Worm (Caenorhabditis elegans) whole organism, L4 larva: ENCODE results near the gene txbp-3.

ENCODE experiments used
- F10B5.3 ChIP-seq: sonication (generic microtip); optimal IDR thresholded peaks from 2 replicates; lab custom pipeline; 2016; ENCODE audit warnings: mild to moderate bottlenecking, missing genetic modification characterization, missing compliant biosample characterization
- F37D6.2 ChIP-seq: sonication (generic microtip); optimal IDR thresholded peaks from 2 replicates; lab custom pipeline; 2016; ENCODE audit warnings: mild to moderate bottlenecking, missing genetic modification characterization, missing compliant biosample characterization
- F49E8.2 ChIP-seq: sonication (generic microtip); optimal IDR thresholded peaks from 2 replicates; lab custom pipeline; 2016; ENCODE audit warnings: missing compliant biosample characterization, mild to moderate bottlenecking, missing genetic modification characterization, borderline replicate concordance
- T20F7.1 ChIP-seq: fragments of 200-800 bp; sonication (Bioruptor generic); optimal IDR thresholded peaks from 2 replicates; lab custom pipeline; 2018; ENCODE audit warnings: mild to moderate bottlenecking, missing genetic modification characterization, missing compliant biosample characterization
- ZK546.5 ChIP-seq, 2 experiments: sonication (generic microtip); optimal IDR thresholded peaks; 2 replicates each; lab custom pipeline; 2017; ENCODE audit warnings: missing biosample characterization in 2 of 2, missing genetic modification characterization in 2 of 2
- aha-1 ChIP-seq: fragments of 150-350 bp; peaks from one replicate; lab custom pipeline; 2014; ENCODE audit warnings: missing biosample characterization, missing genetic modification characterization
- ama-1 ChIP-seq: fragments of 150-350 bp; optimal IDR thresholded peaks from 2 replicates; lab custom pipeline; 2014; ENCODE audit warnings: inconsistent platforms, mixed read lengths
- attf-4 ChIP-seq: sonication (generic microtip); optimal IDR thresholded peaks from 3 replicates; lab custom pipeline; 2017; ENCODE audit warnings: missing biosample characterization, missing genetic modification characterization
- ces-1 ChIP-seq: fragments of 150-350 bp; sonication (generic microtip); optimal IDR thresholded peaks from 4 replicates; lab custom pipeline; 2014; ENCODE audit warnings: missing biosample characterization, missing genetic modification reagents, missing genetic modification characterization
- daf-12 ChIP-seq: fragments of 150-350 bp; optimal IDR thresholded peaks from 2 replicates; lab custom pipeline; 2014; ENCODE audit warnings: missing biosample characterization, missing genetic modification reagents, missing genetic modification characterization
- daf-16 ChIP-seq, 3 experiments: sonication (generic microtip); optimal IDR thresholded peaks; 2 replicates each; lab custom pipeline; 2016 to 2017; ENCODE audit warnings: missing genetic modification characterization in 3 of 3, missing genetic modification reagents in 3 of 3, mild to moderate bottlenecking in 2 of 3, missing compliant biosample characterization in 2 of 3, missing biosample characterization in 1 of 3, moderate library complexity in 1 of 3
- daf-19 ChIP-seq: fragments of 200-800 bp; sonication (Bioruptor generic); conservative IDR thresholded peaks from 2 replicates; pipeline ENCODE4 v1.3.6; 2022; ENCODE audit warnings: missing genetic modification characterization, missing compliant biosample characterization
- dmd-6 ChIP-seq: fragments of 200-800 bp; sonication (Bioruptor generic); IDR thresholded peaks from 2 replicates; pipeline ENCODE4 v1.3.6; 2022; ENCODE audit warnings: missing genetic modification reagents, missing genetic modification characterization, missing compliant biosample characterization
- dmd-9 ChIP-seq: fragments of 200-800 bp; sonication (Bioruptor generic); IDR thresholded peaks from 2 replicates; pipeline ENCODE4 v1.3.6; 2022; ENCODE audit warnings: missing genetic modification reagents, missing genetic modification characterization, missing compliant biosample characterization
- dpl-1 ChIP-seq: fragments of 150-350 bp; optimal IDR thresholded peaks from 2 replicates; lab custom pipeline; 2014; ENCODE audit warnings: missing biosample characterization, missing genetic modification reagents, missing genetic modification characterization
- dve-1 ChIP-seq: sonication (generic microtip); optimal IDR thresholded peaks from 2 replicates; lab custom pipeline; 2017; ENCODE audit warnings: antibody characterized with exemption, mild to moderate bottlenecking, missing genetic modification characterization, missing compliant biosample characterization; ENCODE audit not compliant: insufficient read depth
- egl-43 ChIP-seq: fragments of 200-800 bp; sonication (Bioruptor generic); IDR thresholded peaks from 2 replicates; pipeline ENCODE4 v1.3.6; 2022; ENCODE audit warnings: missing genetic modification reagents, missing genetic modification characterization, missing compliant biosample characterization
- fos-1 ChIP-seq: fragments of 150-350 bp; optimal IDR thresholded peaks from 2 replicates; lab custom pipeline; 2014; ENCODE audit warnings: missing biosample characterization, missing genetic modification characterization
- hif-1 ChIP-seq, 2 experiments: sonication (generic microtip); optimal IDR thresholded peaks; 2 replicates each; lab custom pipeline; 2016 to 2017; ENCODE audit warnings: missing compliant biosample characterization in 2 of 2, missing genetic modification characterization in 2 of 2, missing genetic modification reagents in 2 of 2, missing genotype in 2 of 2, mild to moderate bottlenecking in 1 of 2
- hlh-11 ChIP-seq: fragments of 200-800 bp; sonication (Bioruptor generic); optimal IDR thresholded peaks from 2 replicates; lab custom pipeline; 2018; ENCODE audit warnings: mild to moderate bottlenecking, missing genetic modification characterization, missing compliant biosample characterization
- hlh-30 ChIP-seq: sonication (generic microtip); optimal IDR thresholded peaks from 2 replicates; lab custom pipeline; 2017; ENCODE audit warnings: antibody characterized with exemption, mild to moderate bottlenecking, missing genetic modification characterization, missing compliant biosample characterization; ENCODE audit not compliant: insufficient read depth
- lin-1 ChIP-seq: fragments of 200-800 bp; sonication (Bioruptor generic); IDR thresholded peaks from 2 replicates; pipeline ENCODE4 v1.3.6; 2022; ENCODE audit warnings: missing genetic modification reagents, missing genetic modification characterization, missing compliant biosample characterization
- lin-38 ChIP-seq: fragments of 200-800 bp; sonication (Bioruptor generic); IDR thresholded peaks from 2 replicates; pipeline ENCODE4 v1.3.6; 2022; ENCODE audit warnings: missing genetic modification reagents, missing genetic modification characterization, missing compliant biosample characterization
- lsy-2 ChIP-seq, 2 experiments: fragments of 150-350 bp in 1 of 2; sonication (generic microtip) in 1 of 2; optimal IDR thresholded peaks; 2 replicates each; lab custom pipeline; 2014 to 2017; ENCODE audit warnings: missing biosample characterization in 2 of 2, missing genetic modification characterization in 2 of 2
- mdl-1 ChIP-seq, 2 experiments: fragments of 150-350 bp in 1 of 2; sonication (generic microtip) in 1 of 2; optimal IDR thresholded peaks; 2 replicates each; lab custom pipeline; 2014 to 2017; ENCODE audit warnings: missing biosample characterization in 2 of 2, missing genetic modification characterization in 2 of 2
- mes-2 ChIP-seq: sonication (generic microtip); optimal IDR thresholded peaks from 2 replicates; lab custom pipeline; 2016; ENCODE audit warnings: missing genotype, mild to moderate bottlenecking, missing genetic modification characterization, missing compliant biosample characterization; ENCODE audit not compliant: poor library complexity, severe bottlenecking
- mxl-3 ChIP-seq: fragments of 200-800 bp; sonication (Bioruptor generic); optimal IDR thresholded peaks from 2 replicates; lab custom pipeline; 2018; ENCODE audit warnings: mild to moderate bottlenecking, missing genetic modification characterization, missing compliant biosample characterization
- nhr-11 ChIP-seq: fragments of 150-350 bp; optimal IDR thresholded peaks from 2 replicates; lab custom pipeline; 2014; ENCODE audit warnings: missing biosample characterization, missing genetic modification characterization
- nhr-28 ChIP-seq: fragments of 150-350 bp; optimal IDR thresholded peaks from 2 replicates; lab custom pipeline; 2014; ENCODE audit warnings: missing biosample characterization, missing genetic modification characterization
- nhr-42 ChIP-seq: fragments of 200-800 bp; sonication (Bioruptor generic); IDR thresholded peaks from 2 replicates; pipeline ENCODE4 v1.3.6; 2022; ENCODE audit warnings: missing genetic modification characterization, missing compliant biosample characterization
- nhr-77 ChIP-seq: fragments of 150-350 bp; optimal IDR thresholded peaks from 2 replicates; lab custom pipeline; 2014; ENCODE audit warnings: missing biosample characterization, missing genetic modification characterization
- pha-4 ChIP-seq, 2 experiments: fragments of 150-350 bp in 1 of 2; fragments of 200-800 bp in 1 of 2; sonication (Bioruptor generic) in 1 of 2; IDR thresholded peaks in 1 of 2; optimal IDR thresholded peaks in 1 of 2; 2 replicates each; pipeline versions ENCODE4 v1.3.6 to Lab custom; 2014 to 2022; ENCODE audit warnings: missing genetic modification characterization in 2 of 2, missing genetic modification reagents in 2 of 2, missing biosample characterization in 1 of 2, missing compliant biosample characterization in 1 of 2
- pqm-1 ChIP-seq: sonication (generic microtip); optimal IDR thresholded peaks from 2 replicates; lab custom pipeline; 2017; ENCODE audit warnings: missing biosample characterization, missing genetic modification characterization
- rbr-2 ChIP-seq: sonication (generic microtip); optimal IDR thresholded peaks from 2 replicates; lab custom pipeline; 2016; ENCODE audit warnings: missing genotype, missing genetic modification characterization, missing compliant biosample characterization
- snpc-4 ChIP-seq: fragments of 150-350 bp; optimal IDR thresholded peaks from 2 replicates; lab custom pipeline; 2014; ENCODE audit warnings: missing biosample characterization, missing genetic modification characterization
- tra-1 ChIP-seq: fragments of 200-800 bp; sonication (Bioruptor generic); IDR thresholded peaks from 2 replicates; pipeline ENCODE4 v1.3.6; 2022; ENCODE audit warnings: missing genetic modification reagents, missing genetic modification characterization, missing compliant biosample characterization
- unc-130 ChIP-seq: sonication (generic microtip); optimal IDR thresholded peaks from 2 replicates; lab custom pipeline; 2016; ENCODE audit warnings: missing genetic modification reagents, missing genetic modification characterization, missing compliant biosample characterization
- unc-39 ChIP-seq: sonication (generic microtip); optimal IDR thresholded peaks from 2 replicates; lab custom pipeline; 2017; ENCODE audit warnings: missing biosample characterization, missing genetic modification characterization
- unc-62 ChIP-seq, 3 experiments: fragments of 150-350 bp in 1 of 3; sonication (generic microtip); optimal IDR thresholded peaks in 2 of 3; peaks in 1 of 3; 1 replicate in 1 of 3; 2 replicates in 2 of 3; lab custom pipeline; 2014 to 2017; ENCODE audit warnings: missing biosample characterization in 3 of 3, missing genetic modification characterization in 3 of 3, missing genetic modification reagents in 3 of 3, missing genotype in 1 of 3
- zfp-2 ChIP-seq: sonication (generic microtip); optimal IDR thresholded peaks from 2 replicates; lab custom pipeline; 2016; ENCODE audit warnings: mild to moderate bottlenecking, missing genetic modification characterization, missing compliant biosample characterization
- zfp-3 ChIP-seq: fragments of 200-800 bp; sonication (Bioruptor generic); conservative IDR thresholded peaks from 2 replicates; pipeline ENCODE4 v1.3.6; 2022; ENCODE audit warnings: missing genetic modification reagents, missing genetic modification characterization, missing compliant biosample characterization
- zip-11 ChIP-seq: fragments of 200-800 bp; sonication (Bioruptor generic); IDR thresholded peaks from 2 replicates; pipeline ENCODE4 v1.3.6; 2022; ENCODE audit warnings: missing genetic modification characterization, missing compliant biosample characterization
- zip-2 ChIP-seq: fragments of 150-350 bp; optimal IDR thresholded peaks from 2 replicates; lab custom pipeline; 2014; ENCODE audit warnings: missing biosample characterization, missing genetic modification characterization
- ztf-11 ChIP-seq: fragments of 150-350 bp; optimal IDR thresholded peaks from 2 replicates; lab custom pipeline; 2014; ENCODE audit warnings: missing biosample characterization, missing genetic modification characterization

Gene txbp-3

DNA sequence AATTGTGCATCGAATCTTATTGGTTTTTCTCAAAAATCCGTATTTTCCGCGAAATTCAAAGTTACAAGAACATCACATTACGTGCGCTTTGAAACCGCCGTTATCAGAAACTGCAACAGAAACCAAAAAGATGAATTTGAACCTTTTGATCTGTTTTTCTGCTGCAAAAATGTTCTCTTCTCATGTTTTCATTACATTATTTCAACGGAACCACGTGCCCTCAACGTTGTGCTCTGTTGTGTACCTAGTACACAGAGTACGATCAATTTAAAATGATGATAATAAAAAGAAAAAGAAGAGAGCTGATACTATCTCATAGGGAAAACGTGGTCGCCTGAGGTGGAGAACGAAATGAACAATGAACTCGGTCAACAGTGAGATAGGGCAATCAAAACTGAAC lies 30.8 kb upstream of the txbp-3 start (continued):
- TF ChIP-seq zip-2 (tag; lab: Kevin White, UChicago) (no peak), egl-43 (GFP tag; lab: Robert Waterston, UW) (no peak), nhr-42 (GFP tag; lab: Robert Waterston, UW) (no peak), unc-39 (tag; lab: Kevin White, UChicago) (no peak), daf-16 (GFP tag; optimal IDR thresholded peaks at IDR 0.05; lab: Kevin White, UChicago) (peak in 1 of 2 experiments; percentile 79), daf-16 (tag; optimal IDR thresholded peaks at IDR 0.05; lab: Kevin White, UChicago) (peak; percentile 98), dpl-1 (GFP tag; lab: Kevin White, UChicago) (peak; percentile 12), hif-1 (tag; optimal IDR thresholded peaks at IDR 0.05; lab: Kevin White, UChicago) (peak in 1 of 2 experiments; percentile 66), ces-1 (GFP tag; lab: Kevin White, UChicago) (no peak), F49E8.2 (tag; lab: Kevin White, UChicago) (no peak), dmd-9 (no peak), lsy-2 (tag; optimal IDR thresholded peaks at IDR 0.05; lab: Kevin White, UChicago) (peak in 1 of 2 experiments; percentile 75), nhr-11 (tag; lab: Kevin White, UChicago) (peak; percentile 83)

DNA sequence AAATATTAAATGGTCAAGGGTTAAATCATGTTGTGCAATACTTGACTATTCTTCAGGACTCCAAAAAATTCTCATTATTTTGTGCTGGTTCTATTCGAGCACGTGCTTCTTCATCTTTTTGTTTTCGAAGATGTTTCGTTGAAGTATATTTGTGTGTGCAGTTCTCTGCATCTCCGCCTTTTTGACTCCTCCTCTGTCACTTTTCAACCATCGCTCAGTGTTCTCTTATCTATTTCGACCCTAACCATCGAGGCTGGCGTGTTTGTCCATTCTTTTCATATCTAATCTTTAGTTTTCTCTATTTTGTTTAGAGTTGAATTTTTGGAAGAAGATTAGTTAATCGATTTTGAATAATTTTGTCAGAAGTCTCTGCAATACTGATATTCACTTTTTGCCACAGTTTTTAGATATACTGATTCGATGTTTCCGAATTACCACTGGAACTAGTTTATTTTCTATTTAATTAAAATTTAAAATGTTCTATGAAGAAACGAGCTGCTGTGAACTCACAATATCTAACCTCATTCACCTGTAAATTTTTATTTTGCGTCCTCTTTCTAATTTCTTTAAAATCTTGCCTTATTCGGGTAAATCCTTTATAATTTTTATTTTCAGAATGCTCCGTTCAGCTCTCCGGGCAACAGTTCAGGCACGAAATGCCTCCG lies 30.0 kb upstream of the txbp-3 start, which contains the start of gene alh-1:
TSS of gene alh-1 (plus strand) at position 615 of the 665 bp plus-strand sequence.
- TF ChIP-seq pqm-1 (tag; lab: Kevin White, UChicago) (peak; percentile 78), hlh-30 (tag; lab: Kevin White, UChicago) (peak; percentile 21), ZK546.5 (tag; optimal IDR thresholded peaks at IDR 0.05; lab: Kevin White, UChicago) (no peak), mxl-3 (GFP tag; lab: Kevin White, UChicago) (peak; percentile 53), snpc-4 (tag; lab: Kevin White, UChicago) (no peak), dve-1 (tag; lab: Kevin White, UChicago) (peak; percentile 69), dmd-6 (GFP tag; lab: Robert Waterston, UW) (peak; percentile 73), ama-1 (lab: Kevin White, UChicago) (no peak), T20F7.1 (GFP tag; lab: Kevin White, UChicago) (peak; percentile 12), fos-1 (tag; lab: Kevin White, UChicago) (no peak), F49E8.2 (tag; lab: Kevin White, UChicago) (no peak), tra-1 (GFP tag; lab: Robert Waterston, UW) (no peak), mdl-1 (tag; optimal IDR thresholded peaks at IDR 0.05; lab: Kevin White, UChicago) (peak in 1 of 2 experiments; percentile 67), F37D6.2 (tag; lab: Kevin White, UChicago) (no peak), zfp-2 (tag; lab: Kevin White, UChicago) (no peak), lsy-2 (tag; optimal IDR thresholded peaks at IDR 0.05; lab: Kevin White, UChicago) (peak in 1 of 2 experiments; percentile 12), pha-4 (GFP tag; IDR thresholded peaks at IDR 0.05; lab: Robert Waterston, UW) (no peak), pha-4 (tag; optimal IDR thresholded peaks at IDR 0.05; lab: Kevin White, UChicago) (peak; percentile 23), aha-1 (peak; percentile 20), unc-62 (GFP tag; optimal IDR thresholded peaks at IDR 0.05 in 1 of 2; lab: Kevin White, UChicago) (peak in 1 of 2 experiments; percentile 74), unc-62 (tag; optimal IDR thresholded peaks at IDR 0.05; lab: Kevin White, UChicago) (no peak), nhr-77 (peak; percentile 35), ztf-11 (no peak), F10B5.3 (no peak), zip-2 (tag; lab: Kevin White, UChicago) (no peak), hlh-11 (tag; lab: Kevin White, UChicago) (peak; percentile 75), nhr-28 (peak; percentile 54), hif-1 (tag; optimal IDR thresholded peaks at IDR 0.05; lab: Kevin White, UChicago) (no peak), daf-16 (GFP tag; optimal IDR thresholded peaks at IDR 0.05; lab: Kevin White, UChicago) (no peak), daf-16 (tag; optimal IDR thresholded peaks at IDR 0.05; lab: Kevin White, UChicago) (peak; percentile 79)

DNA sequence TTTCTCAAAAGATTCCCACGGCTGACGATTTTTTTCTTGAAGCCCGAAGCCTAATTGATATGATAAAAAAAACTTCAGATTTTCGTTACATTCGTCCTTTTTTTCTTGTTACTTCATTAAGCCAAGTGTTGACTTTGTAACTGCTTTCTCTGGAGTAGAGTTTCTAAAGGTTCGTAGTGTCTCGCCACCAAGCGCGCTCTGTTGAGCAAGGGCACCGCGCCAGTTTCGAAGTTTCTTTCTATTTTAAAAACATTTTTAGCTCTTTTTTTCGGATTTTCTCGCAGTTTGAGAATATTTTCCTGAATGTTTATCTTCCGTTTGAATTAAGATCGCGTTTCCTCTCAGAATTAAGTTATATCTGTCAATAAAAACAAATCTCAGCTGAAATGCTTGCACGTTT lies 29.3 kb upstream of the txbp-3 start:
- TF ChIP-seq daf-19 (GFP tag; lab: Robert Waterston, UW) (no peak), rbr-2 (tag; lab: Kevin White, UChicago) (no peak), zip-11 (GFP tag; lab: Robert Waterston, UW) (no peak), F37D6.2 (tag; lab: Kevin White, UChicago) (no peak), lin-1 (GFP tag; lab: Robert Waterston, UW) (no peak), daf-12 (no peak), unc-39 (tag; lab: Kevin White, UChicago) (no peak), zfp-3 (no peak), unc-130 (GFP tag; lab: Kevin White, UChicago) (peak; percentile 6), mes-2 (tag; lab: Kevin White, UChicago) (peak; percentile 58), attf-4 (tag; lab: Kevin White, UChicago) (no peak), lin-38 (GFP tag; lab: Robert Waterston, UW) (peak; percentile 52)
